Worm (Caenorhabditis elegans) whole organism, L2 larva: ENCODE data around the gene hcp-2.

Experiments used
- C34F6.9 ChIP-seq: fragments of 150-350 bp; optimal IDR thresholded peaks from 2 replicates; lab custom pipeline; 2014; ENCODE audit warnings: missing biosample characterization, missing genetic modification characterization
- F13H6.1 ChIP-seq: sonication (generic microtip); optimal IDR thresholded peaks from 2 replicates; lab custom pipeline; 2016; ENCODE audit warnings: missing genetic modification characterization, missing compliant biosample characterization
- R02D3.7 ChIP-seq: fragments of 150-350 bp; optimal IDR thresholded peaks from 2 replicates; lab custom pipeline; 2014; ENCODE audit warnings: missing biosample characterization, missing genetic modification characterization
- Y55F3AM.14 ChIP-seq: fragments of 200-800 bp; sonication (Bioruptor generic); optimal IDR thresholded peaks from 2 replicates; lab custom pipeline; 2018; ENCODE audit warnings: mild to moderate bottlenecking, missing genetic modification characterization, missing compliant biosample characterization
- alr-1 ChIP-seq: fragments of 150-350 bp; optimal IDR thresholded peaks from 2 replicates; lab custom pipeline; 2014; ENCODE audit warnings: missing biosample characterization, missing genetic modification characterization
- aly-2 ChIP-seq: fragments of 150-350 bp; optimal IDR thresholded peaks from 2 replicates; lab custom pipeline; 2014; ENCODE audit warnings: missing biosample characterization, missing genetic modification characterization
- ama-1 ChIP-seq: fragments of 150-350 bp; optimal IDR thresholded peaks from 2 replicates; lab custom pipeline; 2018; ENCODE audit warnings: inconsistent platforms
- blmp-1 ChIP-seq: sonication (generic microtip); optimal IDR thresholded peaks from 2 replicates; lab custom pipeline; 2017; ENCODE audit warnings: missing genetic modification characterization, mild to moderate bottlenecking, missing compliant biosample characterization, antibody characterized with exemption, moderate library complexity; ENCODE audit not compliant: insufficient read depth
- ceh-16 ChIP-seq: fragments of 150-350 bp; optimal IDR thresholded peaks from 2 replicates; lab custom pipeline; 2014; ENCODE audit warnings: missing biosample characterization, missing genetic modification characterization
- ceh-82 ChIP-seq: fragments of 150-350 bp; optimal IDR thresholded peaks from 2 replicates; lab custom pipeline; 2014; ENCODE audit warnings: missing biosample characterization, missing genetic modification characterization
- crh-2 ChIP-seq: sonication (generic microtip); optimal IDR thresholded peaks from 2 replicates; lab custom pipeline; 2017; ENCODE audit warnings: missing biosample characterization, missing genetic modification characterization
- elt-1 ChIP-seq: fragments of 150-350 bp; optimal IDR thresholded peaks from 2 replicates; lab custom pipeline; 2014; ENCODE audit warnings: missing biosample characterization, missing genetic modification characterization
- elt-3 ChIP-seq: sonication (generic microtip); optimal IDR thresholded peaks from 2 replicates; lab custom pipeline; 2017; ENCODE audit warnings: missing biosample characterization, missing genetic modification characterization
- fos-1 ChIP-seq: fragments of 150-350 bp; optimal IDR thresholded peaks from 2 replicates; lab custom pipeline; 2014; ENCODE audit warnings: missing biosample characterization, missing genetic modification characterization
- lin-11 ChIP-seq: fragments of 150-350 bp; sonication (generic microtip); optimal IDR thresholded peaks from 2 replicates; lab custom pipeline; 2014; ENCODE audit warnings: missing biosample characterization, missing genetic modification characterization, inconsistent platforms, mixed read lengths
- lin-13 ChIP-seq: fragments of 150-350 bp; optimal IDR thresholded peaks from 2 replicates; lab custom pipeline; 2014; ENCODE audit warnings: missing biosample characterization, missing genetic modification reagents, missing genetic modification characterization
- lin-39 ChIP-seq: fragments of 150-350 bp; optimal IDR thresholded peaks from 2 replicates; lab custom pipeline; 2014; ENCODE audit warnings: missing biosample characterization, missing genetic modification reagents, missing genetic modification characterization
- lsy-2 ChIP-seq, 2 experiments: fragments of 150-350 bp in 1 of 2; sonication (generic microtip) in 1 of 2; optimal IDR thresholded peaks; 2 replicates each; lab custom pipeline; 2014 to 2017; ENCODE audit warnings: missing biosample characterization in 2 of 2, missing genetic modification characterization in 2 of 2
- mbf-1 ChIP-seq: sonication (generic microtip); optimal IDR thresholded peaks from 2 replicates; lab custom pipeline; 2017; ENCODE audit warnings: missing biosample characterization, missing genetic modification characterization
- nhr-11 ChIP-seq: fragments of 150-350 bp; optimal IDR thresholded peaks from 2 replicates; lab custom pipeline; 2014; ENCODE audit warnings: missing biosample characterization, missing genetic modification characterization
- nhr-12 ChIP-seq: fragments of 150-350 bp; optimal IDR thresholded peaks from 2 replicates; lab custom pipeline; 2014; ENCODE audit warnings: missing biosample characterization, missing genetic modification characterization
- nhr-129 ChIP-seq: fragments of 150-350 bp; optimal IDR thresholded peaks from 2 replicates; lab custom pipeline; 2014; ENCODE audit warnings: missing biosample characterization, missing genetic modification characterization
- nhr-23 ChIP-seq: fragments of 150-350 bp; optimal IDR thresholded peaks from 2 replicates; lab custom pipeline; 2014; ENCODE audit warnings: missing biosample characterization, missing genetic modification reagents, missing genetic modification characterization
- nhr-25 ChIP-seq: fragments of 150-350 bp; sonication (generic microtip); optimal IDR thresholded peaks from 3 replicates; lab custom pipeline; 2014; ENCODE audit warnings: missing biosample characterization, missing genetic modification characterization
- nhr-6 ChIP-seq: fragments of 150-350 bp; optimal IDR thresholded peaks from 2 replicates; lab custom pipeline; 2014; ENCODE audit warnings: missing biosample characterization, missing genetic modification characterization
- nhr-77 ChIP-seq: fragments of 150-350 bp; optimal IDR thresholded peaks from 2 replicates; lab custom pipeline; 2014; ENCODE audit warnings: missing biosample characterization, missing genetic modification characterization
- peb-1 ChIP-seq: fragments of 150-350 bp; optimal IDR thresholded peaks from 2 replicates; lab custom pipeline; 2014; ENCODE audit warnings: missing biosample characterization, missing genetic modification characterization
- sem-4 ChIP-seq: fragments of 150-350 bp; optimal IDR thresholded peaks from 2 replicates; lab custom pipeline; 2014; ENCODE audit warnings: missing biosample characterization, missing genetic modification reagents, missing genetic modification characterization
- skn-1 ChIP-seq: sonication (generic microtip); optimal IDR thresholded peaks from 2 replicates; lab custom pipeline; 2017; ENCODE audit warnings: missing biosample characterization, missing genetic modification characterization
- sma-3 ChIP-seq: sonication (generic microtip); optimal IDR thresholded peaks from 2 replicates; lab custom pipeline; 2016; ENCODE audit warnings: missing genetic modification reagents, missing genetic modification characterization, missing compliant biosample characterization
- sma-9 ChIP-seq, 2 experiments: fragments of 150-350 bp in 1 of 2; sonication (generic microtip) in 1 of 2; optimal IDR thresholded peaks; 2 replicates each; lab custom pipeline; 2014 to 2016; ENCODE audit warnings: missing genetic modification characterization in 2 of 2, mild to moderate bottlenecking in 1 of 2, missing biosample characterization in 1 of 2, missing compliant biosample characterization in 1 of 2, missing genetic modification reagents in 1 of 2, moderate library complexity in 1 of 2
- snpc-4 ChIP-seq: fragments of 150-350 bp; optimal IDR thresholded peaks from 2 replicates; lab custom pipeline; 2014; ENCODE audit warnings: missing biosample characterization, missing genetic modification characterization
- unc-55 ChIP-seq: fragments of 150-350 bp; sonication (generic microtip); optimal IDR thresholded peaks from 3 replicates; lab custom pipeline; 2014; ENCODE audit warnings: missing biosample characterization, missing genetic modification reagents, missing genetic modification characterization
- ztf-1 ChIP-seq: fragments of 200-800 bp; sonication (Bioruptor generic); conservative IDR thresholded peaks from 2 replicates; pipeline ENCODE4 v1.3.6; 2022; ENCODE audit warnings: missing genetic modification characterization, missing compliant biosample characterization

The hcp-2 gene

ce11 chrV:9628603-9629002, 17.1 kb upstream of the hcp-2 start:
- TF ChIP-seq lsy-2 (tag; optimal IDR thresholded peaks at IDR 0.05; lab: Kevin White, UChicago): no peak
- TF ChIP-seq ztf-1 (GFP tag; lab: Robert Waterston, UW): no peak
- no peak for TF ChIP-seq Y55F3AM.14
- TF ChIP-seq nhr-12 (tag; lab: Kevin White, UChicago): no peak

ce11 chrV:9629114-9629513, 16.5 kb upstream of the hcp-2 start, which contains the start of gene idpc-3:
Gene idpc-3, minus strand, starts transcription at chrV:9629214.
- TF ChIP-seq fos-1: no peak

ce11 chrV:9629643-9630042, 16.0 kb upstream of the hcp-2 start, which contains the start of gene col-146:
Gene col-146, plus strand, starts transcription at chrV:9629943.
- TF ChIP-seq elt-1 (tag; lab: Kevin White, UChicago) (no peak), ztf-1 (GFP tag; lab: Robert Waterston, UW) (no peak), ama-1 (no peak), blmp-1 (tag; lab: Kevin White, UChicago) (no peak), mbf-1 (no peak), alr-1 (no peak), fos-1 (no peak), snpc-4 (tag; lab: Kevin White, UChicago) (no peak)

DNA sequence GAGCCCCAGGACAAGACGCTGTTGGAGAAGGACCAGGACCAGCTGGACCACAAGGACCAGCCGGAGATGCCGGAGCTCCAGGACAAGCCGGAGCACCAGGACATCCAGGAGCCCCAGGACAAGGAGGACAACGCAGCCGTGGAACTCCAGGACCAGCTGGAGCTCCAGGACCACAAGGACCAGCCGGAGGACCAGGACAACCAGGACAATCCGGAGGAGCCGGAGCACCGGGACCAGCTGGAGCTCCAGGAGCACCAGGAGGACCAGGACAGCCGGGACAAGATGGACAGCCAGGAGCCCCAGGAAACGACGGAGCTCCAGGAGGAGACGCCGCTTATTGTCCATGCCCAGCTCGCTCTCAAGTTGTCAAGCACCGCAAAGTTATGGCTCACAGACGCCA, 15.1 kb upstream of the hcp-2 start:
- TF ChIP-seq lin-39 (tag; lab: Kevin White, UChicago): no peak
- no peak for TF ChIP-seq lsy-2 (tag; optimal IDR thresholded peaks at IDR 0.05; lab: Kevin White, UChicago)
- no peak for TF ChIP-seq nhr-6 (tag; lab: Kevin White, UChicago)
- TF ChIP-seq skn-1 (tag; lab: Kevin White, UChicago): no peak
- no peak for TF ChIP-seq lin-11 (tag; lab: Kevin White, UChicago)
- TF ChIP-seq nhr-11 (tag; lab: Kevin White, UChicago): no peak
- TF ChIP-seq nhr-25 (tag; lab: Kevin White, UChicago): no peak

DNA sequence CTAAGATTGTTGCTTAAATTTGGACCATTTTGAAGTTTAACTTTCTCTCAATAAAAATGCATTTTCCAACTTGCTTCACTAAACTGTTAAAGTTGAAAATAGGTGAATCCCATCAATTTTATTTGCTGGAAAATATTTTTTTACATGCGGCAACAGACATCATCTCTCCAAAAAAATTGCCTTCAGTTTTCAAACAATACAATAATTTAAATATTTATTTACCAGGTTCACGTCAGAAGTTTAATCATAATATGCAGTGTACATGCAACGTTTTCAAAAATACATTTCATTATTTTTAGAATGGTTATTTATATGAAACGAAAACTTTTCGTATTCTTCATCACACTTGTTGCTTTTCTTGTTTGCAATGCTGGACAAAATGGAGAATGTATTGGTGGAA, 14.7 kb upstream of the hcp-2 start, which contains the start of gene T06E4.5:
Gene T06E4.5 (plus strand): TSS at position 301 of the 400 bp plus-strand sequence.
- TF ChIP-seq C34F6.9 (tag; lab: Kevin White, UChicago): no peak
- no peak for TF ChIP-seq nhr-11 (tag; lab: Kevin White, UChicago)
- TF ChIP-seq nhr-129: no peak
- TF ChIP-seq F13H6.1 (tag; lab: Kevin White, UChicago): no peak
- no peak for TF ChIP-seq ceh-82
- TF ChIP-seq nhr-23: no peak
- no peak for TF ChIP-seq peb-1 (tag; lab: Kevin White, UChicago)
- no peak for TF ChIP-seq lin-13 (GFP tag; lab: Kevin White, UChicago)
- no peak for TF ChIP-seq R02D3.7
- TF ChIP-seq elt-3: no peak
- no peak for TF ChIP-seq ceh-16 (tag; lab: Kevin White, UChicago)
- TF ChIP-seq nhr-77 (tag; lab: Kevin White, UChicago): no peak

DNA sequence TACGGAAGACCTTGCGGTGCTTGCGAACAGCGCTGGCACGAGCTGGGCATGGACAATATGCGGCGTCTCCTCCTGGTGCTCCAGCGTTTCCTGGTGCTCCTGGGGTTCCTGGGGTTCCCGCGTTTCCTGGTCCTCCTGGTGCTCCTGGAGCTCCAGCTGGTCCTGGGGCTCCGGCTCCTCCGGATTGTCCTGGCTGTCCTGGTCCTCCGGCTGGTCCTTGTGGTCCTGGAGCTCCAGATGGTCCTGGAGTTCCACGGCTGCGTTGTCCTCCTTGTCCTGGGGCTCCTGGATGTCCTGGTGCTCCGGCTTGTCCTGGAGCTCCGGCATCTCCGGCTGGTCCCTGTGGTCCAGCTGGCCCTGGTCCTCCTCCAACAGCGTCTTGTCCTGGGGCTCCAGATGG, 13.3 kb upstream of the hcp-2 start:
- no peak for TF ChIP-seq sma-3 (GFP tag; lab: Kevin White, UChicago)
- TF ChIP-seq lsy-2 (tag; optimal IDR thresholded peaks at IDR 0.05; lab: Kevin White, UChicago): no peak
- TF ChIP-seq unc-55 (GFP tag; lab: Kevin White, UChicago): no peak

DNA sequence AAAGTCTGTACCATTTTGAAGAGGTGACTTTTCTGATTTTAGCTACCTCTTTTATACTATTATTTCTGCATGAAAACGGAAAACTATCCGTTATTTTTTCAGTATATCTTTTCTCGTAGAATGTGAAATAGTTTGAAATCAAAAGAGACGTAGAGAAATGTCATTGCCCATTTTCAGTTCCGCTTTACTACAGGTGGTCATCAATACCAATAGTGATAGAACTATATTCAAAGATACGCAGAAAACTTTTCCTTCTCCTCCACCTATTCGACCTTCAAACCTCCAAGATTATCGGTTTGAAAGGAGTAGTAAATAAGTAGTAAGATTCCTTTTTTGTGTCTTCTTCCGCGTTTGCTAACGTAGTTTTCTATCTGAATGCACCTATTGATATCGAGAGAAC, 12.3 kb upstream of the hcp-2 start, which contains the start of gene col-147:
Gene col-147 (minus strand): TSS at position 26 of the 400 bp plus-strand sequence.
- TF ChIP-seq sma-3 (GFP tag; lab: Kevin White, UChicago) (peak; percentile 22), lsy-2 (tag; optimal IDR thresholded peaks at IDR 0.05; lab: Kevin White, UChicago) (no peak), blmp-1 (tag; lab: Kevin White, UChicago) (peak; percentile 73), sem-4 (no peak), crh-2 (tag; lab: Kevin White, UChicago) (peak; percentile 34), snpc-4 (tag; lab: Kevin White, UChicago) (no peak), aly-2 (tag; lab: Kevin White, UChicago) (no peak), nhr-25 (tag; lab: Kevin White, UChicago) (peak; percentile 67), sma-9 (GFP tag; optimal IDR thresholded peaks at IDR 0.05; lab: Kevin White, UChicago) (peak; percentile 52), sma-9 (tag; optimal IDR thresholded peaks at IDR 0.05; lab: Kevin White, UChicago) (no peak), fos-1 (peak; percentile 10), ztf-1 (GFP tag; lab: Robert Waterston, UW) (no peak), peb-1 (tag; lab: Kevin White, UChicago) (no peak)
